Worm (Caenorhabditis elegans): ENCODE data around the gene C33H5.16.

The C33H5.16 gene

ce11 chrIV:7796432-7797113 lies 6.6 kb downstream of the C33H5.16 start, which contains the start of gene sgo-1 (continued):
- TF ChIP-seq set-16 (GFP tag; IDR thresholded peaks at IDR 0.05) (no peak), ces-1 (GFP tag; optimal IDR thresholded peaks at IDR 0.05) (no peak), madf-5 (GFP tag; IDR thresholded peaks at IDR 0.05) (no peak)

ce11 chrIV:7794709-7795108 lies 8.4 kb downstream of the C33H5.16 start, which contains the start of gene ntp-1:
Gene ntp-1 (minus strand): TSS chrIV:7794809.
- TF ChIP-seq mdt-29 (GFP tag; IDR thresholded peaks at IDR 0.05): no peak
- TF ChIP-seq Y5F2A.4 (GFP tag; optimal IDR thresholded peaks at IDR 0.05): no peak
- TF ChIP-seq ztf-11 (tag; optimal IDR thresholded peaks at IDR 0.05): no peak
- TF ChIP-seq ceh-44 (GFP tag; IDR thresholded peaks at IDR 0.05): no peak
- no peak for TF ChIP-seq lin-39 (tag; optimal IDR thresholded peaks at IDR 0.05)
- no peak for TF ChIP-seq Y75B8A.6 (GFP tag; IDR thresholded peaks at IDR 0.05)
- TF ChIP-seq nhr-10 (tag; optimal IDR thresholded peaks at IDR 0.05): no peak
- no peak for TF ChIP-seq dpl-1 (GFP tag; optimal IDR thresholded peaks at IDR 0.05)
- TF ChIP-seq ceh-20 (GFP tag; IDR thresholded peaks at IDR 0.05): no peak
- TF ChIP-seq F49E8.2 (tag; optimal IDR thresholded peaks at IDR 0.05; ENCODE audit: borderline replicate concordance): no peak
- TF ChIP-seq T20F7.1 (GFP tag; optimal IDR thresholded peaks at IDR 0.05): no peak

- TF ChIP-seq unc-62 (GFP tag; optimal IDR thresholded peaks at IDR 0.05 in 1 of 2) (no peak), unc-62 (tag; optimal IDR thresholded peaks at IDR 0.05) (no peak), hif-1 (tag; optimal IDR thresholded peaks at IDR 0.05) (no peak), duxl-1 (tag; optimal IDR thresholded peaks at IDR 0.05; ENCODE audit: poor library complexity) (no peak), tag-97 (GFP tag; IDR thresholded peaks at IDR 0.05) (no peak), attf-4 (tag; optimal IDR thresholded peaks at IDR 0.05) (no peak), spr-3 (GFP tag; optimal IDR thresholded peaks at IDR 0.05) (no peak), R02D3.7 (tag; optimal IDR thresholded peaks at IDR 0.05) (no peak), daf-19 (GFP tag; conservative IDR thresholded peaks at IDR 0.05) (no peak), unc-39 (tag; optimal IDR thresholded peaks at IDR 0.05) (no peak), lir-3 (tag; optimal IDR thresholded peaks at IDR 0.05) (no peak), php-3 (GFP tag; IDR thresholded peaks at IDR 0.05) (no peak), aly-2 (tag; optimal IDR thresholded peaks at IDR 0.05) (no peak), pqm-1 (tag; optimal IDR thresholded peaks at IDR 0.05) (peak; percentile 90), D1046.2 (GFP tag; IDR thresholded peaks at IDR 0.05) (no peak), skn-1 (tag; optimal IDR thresholded peaks at IDR 0.05) (no peak), ama-1 (optimal IDR thresholded peaks at IDR 0.05) (no peak), lin-13 (GFP tag; optimal IDR thresholded peaks at IDR 0.05) (no peak), aha-1 (tag) (peak; percentile 71), F10B5.3 (tag; optimal IDR thresholded peaks at IDR 0.05) (no peak), daf-8 (GFP tag; IDR thresholded peaks at IDR 0.05) (no peak), lim-7 (GFP tag; IDR thresholded peaks at IDR 0.05) (no peak), ceh-44 (GFP tag; IDR thresholded peaks at IDR 0.05) (no peak), T20F7.1 (GFP tag; optimal IDR thresholded peaks at IDR 0.05) (peak; percentile 18), daf-12 (tag; optimal IDR thresholded peaks at IDR 0.05) (no peak), lin-29 (GFP tag; IDR thresholded peaks at IDR 0.05) (no peak), T26A8.4 (GFP tag; IDR thresholded peaks at IDR 0.05) (no peak), mep-1 (tag; optimal IDR thresholded peaks at IDR 0.05) (no peak), fos-1 (tag; optimal IDR thresholded peaks at IDR 0.05) (no peak), ceh-28 (tag; optimal IDR thresholded peaks at IDR 0.05) (no peak), nhr-42 (GFP tag; IDR thresholded peaks at IDR 0.05) (no peak), dve-1 (tag; optimal IDR thresholded peaks at IDR 0.05; ENCODE audit: insufficient read depth) (peak; percentile 50), Y105C5A.15 (GFP tag; IDR thresholded peaks at IDR 0.05) (no peak), lin-38 (GFP tag; IDR thresholded peaks at IDR 0.05) (no peak), Y75B8A.6 (GFP tag; IDR thresholded peaks at IDR 0.05) (no peak), lsy-2 (tag; optimal IDR thresholded peaks at IDR 0.05) (peak in 1 of 2 experiments; percentile 18), F44E2.7 (GFP tag; IDR thresholded peaks at IDR 0.05) (no peak)
These were observed 11.2 kb downstream of the C33H5.16 start, which contains the start of gene C33H5.13 for ce11 chrIV:7791821-7792446. Gene C33H5.13 (minus strand): TSS chrIV:7792263.
